Worm (Caenorhabditis elegans): Measurements from ENCODE around the gene K09C6.10.

ce11 chrV:866729-867128 is 27.5 kb downstream of the K09C6.10 start, which contains the start of gene T02B11.3:
- TF ChIP-seq unc-39 (tag; optimal IDR thresholded peaks at IDR 0.05) (no peak), lin-13 (GFP tag; optimal IDR thresholded peaks at IDR 0.05) (no peak), pha-4 (GFP tag; IDR thresholded peaks at IDR 0.05) (no peak), pha-4 (tag; optimal IDR thresholded peaks at IDR 0.05) (no peak), aha-1 (tag) (no peak), jun-1 (tag; optimal IDR thresholded peaks at IDR 0.05) (no peak), Y5F2A.4 (GFP tag; optimal IDR thresholded peaks at IDR 0.05) (no peak), arid-1 (GFP tag; conservative IDR thresholded peaks at IDR 0.05) (no peak), ztf-11 (tag; optimal IDR thresholded peaks at IDR 0.05) (no peak), nhr-6 (tag; optimal IDR thresholded peaks at IDR 0.05) (no peak), sdz-12 (GFP tag; optimal IDR thresholded peaks at IDR 0.05) (no peak), nhr-76 (tag; optimal IDR thresholded peaks at IDR 0.05) (no peak), nhr-28 (tag; optimal IDR thresholded peaks at IDR 0.05) (no peak), tra-1 (GFP tag; IDR thresholded peaks at IDR 0.05) (no peak)
